Worm (Caenorhabditis elegans) whole organism, L3 larva: ENCODE measurements around the gene F38E11.6.

Experiments
- R02D3.7 ChIP-seq: fragments of 150-350 bp; optimal IDR thresholded peaks from 2 replicates; lab custom pipeline; 2014; ENCODE audit warnings: missing biosample characterization, missing genetic modification characterization
- aly-2 ChIP-seq: fragments of 150-350 bp; optimal IDR thresholded peaks from 2 replicates; lab custom pipeline; 2014; ENCODE audit warnings: missing biosample characterization, missing genetic modification characterization
- ama-1 ChIP-seq: fragments of 150-350 bp; optimal IDR thresholded peaks from 2 replicates; lab custom pipeline; 2018
- ceh-16 ChIP-seq: sonication (generic microtip); optimal IDR thresholded peaks from 2 replicates; lab custom pipeline; 2017; ENCODE audit warnings: missing biosample characterization, missing genetic modification characterization
- ceh-28 ChIP-seq: fragments of 150-350 bp; optimal IDR thresholded peaks from 2 replicates; lab custom pipeline; 2014; ENCODE audit warnings: missing biosample characterization, missing genetic modification reagents, missing genetic modification characterization
- ceh-9 ChIP-seq: sonication (generic microtip); optimal IDR thresholded peaks from 2 replicates; lab custom pipeline; 2018; ENCODE audit warnings: missing biosample characterization, missing genetic modification characterization
- daf-12 ChIP-seq: fragments of 150-350 bp; optimal IDR thresholded peaks from 2 replicates; lab custom pipeline; 2014; ENCODE audit warnings: missing biosample characterization, missing genetic modification reagents, missing genetic modification characterization
- egl-27 ChIP-seq: sonication (generic microtip); optimal IDR thresholded peaks from 4 replicates; lab custom pipeline; 2017; ENCODE audit warnings: missing biosample characterization, missing genetic modification reagents, missing genetic modification characterization
- egl-5 ChIP-seq: fragments of 150-350 bp; optimal IDR thresholded peaks from 2 replicates; lab custom pipeline; 2017; ENCODE audit warnings: missing biosample characterization, missing genetic modification reagents, missing genetic modification characterization, inconsistent platforms
- elt-1 ChIP-seq: fragments of 150-350 bp; optimal IDR thresholded peaks from 2 replicates; lab custom pipeline; 2014; ENCODE audit warnings: missing biosample characterization, missing genetic modification characterization
- elt-2 ChIP-seq: sonication (generic microtip); optimal IDR thresholded peaks from 2 replicates; lab custom pipeline; 2016; ENCODE audit warnings: missing genetic modification reagents, mild to moderate bottlenecking, missing genetic modification characterization, missing compliant biosample characterization
- elt-3 ChIP-seq, 3 experiments: fragments of 150-350 bp in 1 of 3; sonication (generic microtip) in 2 of 3; optimal IDR thresholded peaks; 2 replicates in 2 of 3; 4 replicates in 1 of 3; lab custom pipeline; 2014 to 2017; ENCODE audit warnings: missing biosample characterization in 3 of 3, missing genetic modification characterization in 3 of 3
- fkh-10 ChIP-seq: sonication (generic microtip); optimal IDR thresholded peaks from 2 replicates; lab custom pipeline; 2017; ENCODE audit warnings: missing biosample characterization, missing genetic modification reagents, missing genetic modification characterization
- fkh-2 ChIP-seq: fragments of 150-350 bp; optimal IDR thresholded peaks from 2 replicates; lab custom pipeline; 2014; ENCODE audit warnings: missing biosample characterization, missing genetic modification reagents, missing genetic modification characterization
- hmg-11 ChIP-seq: sonication (generic microtip); optimal IDR thresholded peaks from 2 replicates; lab custom pipeline; 2016; ENCODE audit warnings: missing genetic modification characterization, missing compliant biosample characterization
- lin-39 ChIP-seq: fragments of 150-350 bp; optimal IDR thresholded peaks from 2 replicates; lab custom pipeline; 2018; ENCODE audit warnings: missing biosample characterization, missing genetic modification reagents, missing genetic modification characterization
- lsy-12 ChIP-seq: sonication (generic microtip); optimal IDR thresholded peaks from 2 replicates; lab custom pipeline; 2016; ENCODE audit warnings: mild to moderate bottlenecking, missing genetic modification characterization, missing compliant biosample characterization
- mdl-1 ChIP-seq: fragments of 150-350 bp; optimal IDR thresholded peaks from 2 replicates; lab custom pipeline; 2014; ENCODE audit warnings: missing biosample characterization, missing genetic modification characterization
- mml-1 ChIP-seq: fragments of 150-350 bp; sonication (generic microtip); optimal IDR thresholded peaks from 3 replicates; lab custom pipeline; 2014; ENCODE audit warnings: missing biosample characterization, missing genetic modification characterization
- nfya-1 ChIP-seq: sonication (generic microtip); optimal IDR thresholded peaks from 2 replicates; lab custom pipeline; 2017; ENCODE audit warnings: missing genetic modification characterization, mild to moderate bottlenecking, missing compliant biosample characterization, antibody characterized with exemption, moderate library complexity; ENCODE audit not compliant: insufficient read depth
- nhr-11 ChIP-seq: fragments of 150-350 bp; optimal IDR thresholded peaks from 2 replicates; lab custom pipeline; 2014; ENCODE audit warnings: missing biosample characterization, missing genetic modification characterization
- nhr-23 ChIP-seq: fragments of 150-350 bp; optimal IDR thresholded peaks from 2 replicates; lab custom pipeline; 2014; ENCODE audit warnings: missing biosample characterization, missing genetic modification reagents, missing genetic modification characterization
- nhr-237 ChIP-seq: fragments of 150-350 bp; optimal IDR thresholded peaks from 2 replicates; lab custom pipeline; 2014; ENCODE audit warnings: missing biosample characterization, missing genetic modification characterization
- nhr-25 ChIP-seq: sonication (generic microtip); optimal IDR thresholded peaks from 2 replicates; lab custom pipeline; 2017; ENCODE audit warnings: missing biosample characterization, missing genetic modification characterization
- nhr-28 ChIP-seq: fragments of 150-350 bp; optimal IDR thresholded peaks from 2 replicates; lab custom pipeline; 2014; ENCODE audit warnings: missing biosample characterization, missing genetic modification characterization
- nhr-43 ChIP-seq: sonication (generic microtip); optimal IDR thresholded peaks from 2 replicates; lab custom pipeline; 2016; ENCODE audit warnings: mild to moderate bottlenecking, missing genetic modification characterization, missing compliant biosample characterization; ENCODE audit not compliant: poor library complexity, severe bottlenecking
- nhr-67 ChIP-seq: fragments of 150-350 bp; optimal IDR thresholded peaks from 2 replicates; lab custom pipeline; 2014; ENCODE audit warnings: missing biosample characterization, missing genetic modification characterization
- nhr-77 ChIP-seq: fragments of 150-350 bp; optimal IDR thresholded peaks from 2 replicates; lab custom pipeline; 2014; ENCODE audit warnings: missing biosample characterization, missing genetic modification characterization
- pha-4 ChIP-seq: fragments of 150-350 bp; optimal IDR thresholded peaks from 2 replicates; lab custom pipeline; 2014; ENCODE audit warnings: missing biosample characterization, missing genetic modification reagents, missing genetic modification characterization
- pqm-1 ChIP-seq: fragments of 150-350 bp; optimal IDR thresholded peaks from 2 replicates; lab custom pipeline; 2017; ENCODE audit warnings: missing biosample characterization, missing genetic modification characterization, inconsistent platforms
- sea-2 ChIP-seq: fragments of 150-350 bp; sonication (generic microtip); optimal IDR thresholded peaks from 4 replicates; lab custom pipeline; 2014; ENCODE audit warnings: missing biosample characterization, missing genetic modification reagents, missing genetic modification characterization
- skn-1 ChIP-seq: fragments of 150-350 bp; optimal IDR thresholded peaks from 2 replicates; lab custom pipeline; 2014; ENCODE audit warnings: missing biosample characterization, missing genetic modification characterization
- tbx-2 ChIP-seq: sonication (generic microtip); optimal IDR thresholded peaks from 2 replicates; lab custom pipeline; 2016; ENCODE audit warnings: mild to moderate bottlenecking, missing genetic modification characterization, missing compliant biosample characterization
- unc-39 ChIP-seq: sonication (generic microtip); optimal IDR thresholded peaks from 4 replicates; lab custom pipeline; 2017; ENCODE audit warnings: missing biosample characterization, missing genetic modification characterization
- unc-62 ChIP-seq: fragments of 150-350 bp; sonication (generic microtip); optimal IDR thresholded peaks from 4 replicates; lab custom pipeline; 2014; ENCODE audit warnings: missing biosample characterization, missing genetic modification reagents, missing genetic modification characterization
- zag-1 ChIP-seq: fragments of 150-350 bp; optimal IDR thresholded peaks from 2 replicates; lab custom pipeline; 2014; ENCODE audit warnings: missing biosample characterization, missing genetic modification characterization

The F38E11.6 gene

DNA sequence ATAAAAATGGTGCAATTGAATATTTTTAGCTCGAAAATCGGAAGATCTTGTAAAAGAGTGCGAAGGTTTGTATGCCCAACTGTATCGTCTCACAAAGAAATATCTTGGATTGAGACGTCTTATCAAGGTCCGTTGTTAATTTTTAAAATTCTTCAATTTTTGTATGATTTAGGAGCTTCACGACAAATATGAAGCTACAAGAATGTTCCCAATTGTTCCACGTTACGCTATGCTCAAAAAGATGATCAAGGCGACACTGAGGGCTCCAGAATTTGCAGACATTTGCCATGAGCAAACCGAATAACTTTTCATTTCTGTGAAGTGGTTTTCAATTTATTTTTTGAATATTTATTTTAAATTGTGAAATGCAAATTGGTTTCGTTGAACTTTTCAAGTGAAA lies 28.6 kb downstream of the F38E11.6 start:
- TF ChIP-seq elt-2: peak; percentile 50
- TF ChIP-seq hmg-11: no peak
- peak; percentile 60 for TF ChIP-seq nhr-25
- TF ChIP-seq pqm-1 (tag; lab: Kevin White, UChicago): peak; percentile 4
- no peak for TF ChIP-seq nhr-28 (tag; lab: Kevin White, UChicago)
- peak; percentile 63 for TF ChIP-seq lsy-12 (tag; lab: Kevin White, UChicago)
- no peak for TF ChIP-seq daf-12 (tag; lab: Kevin White, UChicago)
- TF ChIP-seq ama-1 (lab: Kevin White, UChicago): peak; percentile 96
- TF ChIP-seq nfya-1 (tag; lab: Kevin White, UChicago): peak; percentile 12
- peak; percentile 32 for TF ChIP-seq nhr-23 (tag; lab: Kevin White, UChicago)
- TF ChIP-seq nhr-43 (tag; lab: Kevin White, UChicago): peak; percentile 56
- TF ChIP-seq fkh-10 (GFP tag; lab: Kevin White, UChicago): no peak
- peak in 1 of 3 experiments; percentile 10 for TF ChIP-seq elt-3 (tag; optimal IDR thresholded peaks at IDR 0.05; lab: Kevin White, UChicago)
- TF ChIP-seq tbx-2 (tag; lab: Kevin White, UChicago): peak; percentile 40
- TF ChIP-seq, all 47 proteins: peak for 10

DNA sequence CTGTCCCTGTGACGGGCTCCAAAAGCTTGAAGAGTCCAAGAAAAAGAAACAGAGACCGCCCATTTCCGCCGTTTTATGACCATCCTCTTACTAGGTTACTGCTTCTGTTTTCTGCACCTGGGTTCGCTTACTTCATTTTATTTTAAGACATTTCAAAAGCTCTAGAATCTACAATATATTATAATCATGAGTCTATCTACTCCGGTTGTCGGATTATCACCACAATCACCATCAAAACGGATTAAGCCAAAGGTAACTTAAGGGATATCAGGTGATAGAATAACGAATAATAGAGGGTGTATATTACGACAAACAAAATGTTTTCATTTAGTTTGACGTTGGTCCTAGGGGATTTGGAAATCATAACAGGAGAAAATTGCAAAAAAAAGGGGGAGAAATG lies 35.0 kb downstream of the F38E11.6 start:
- TF ChIP-seq pqm-1 (tag; lab: Kevin White, UChicago) (no peak), unc-62 (GFP tag; lab: Kevin White, UChicago) (no peak), nfya-1 (tag; lab: Kevin White, UChicago) (no peak)

DNA sequence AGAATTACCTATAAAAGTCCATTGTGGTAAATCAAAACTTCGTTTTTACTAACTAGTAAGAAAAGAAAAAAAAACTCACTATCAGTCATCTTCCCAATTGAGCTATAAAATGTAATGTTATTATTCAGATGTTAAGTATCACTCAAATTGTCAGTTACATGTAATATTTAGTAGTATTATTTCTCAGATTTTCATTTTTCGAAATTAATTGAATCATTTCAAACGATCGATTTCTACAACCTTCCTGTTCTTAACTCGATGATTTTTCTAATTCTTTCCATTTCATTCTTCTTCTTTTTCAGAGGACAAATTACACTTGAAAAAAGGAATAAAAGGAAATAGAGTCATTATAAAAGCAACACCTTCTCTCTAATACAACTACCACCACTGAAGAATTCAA lies 39.4 kb downstream of the F38E11.6 start, which contains the start of gene F59B8.1:
F59B8.1 (plus strand) TSS at position 301 of the 400 bp plus-strand sequence.
- no peak for TF ChIP-seq elt-1 (tag; lab: Kevin White, UChicago)
- TF ChIP-seq egl-5 (tag; lab: Kevin White, UChicago): no peak
- no peak for TF ChIP-seq fkh-2
- no peak for TF ChIP-seq ceh-28 (tag; lab: Kevin White, UChicago)
- TF ChIP-seq ceh-9: no peak
- no peak for TF ChIP-seq nhr-67 (tag; lab: Kevin White, UChicago)
- no peak for TF ChIP-seq tbx-2 (tag; lab: Kevin White, UChicago)
- no peak for TF ChIP-seq unc-62 (GFP tag; lab: Kevin White, UChicago)
- TF ChIP-seq mdl-1 (tag; lab: Kevin White, UChicago): no peak
- no peak for TF ChIP-seq nhr-11 (tag; lab: Kevin White, UChicago)
- no peak for TF ChIP-seq ceh-16 (tag; lab: Kevin White, UChicago)
- no peak for TF ChIP-seq aly-2 (tag; lab: Kevin White, UChicago)
- TF ChIP-seq zag-1 (tag; lab: Kevin White, UChicago): no peak
- TF ChIP-seq pha-4 (tag; lab: Kevin White, UChicago): no peak
- TF ChIP-seq mml-1 (tag; lab: Kevin White, UChicago): no peak
- no peak for TF ChIP-seq ama-1 (lab: Kevin White, UChicago)
- TF ChIP-seq egl-27 (tag; lab: Kevin White, UChicago): no peak
- TF ChIP-seq skn-1: no peak
- TF ChIP-seq lin-39 (tag; lab: Kevin White, UChicago): no peak

- no peak for TF ChIP-seq fkh-2
- no peak for TF ChIP-seq unc-39
- no peak for TF ChIP-seq sea-2 (GFP tag; lab: Kevin White, UChicago)
- TF ChIP-seq lin-39 (tag; lab: Kevin White, UChicago): no peak
- no peak for TF ChIP-seq R02D3.7 (tag; lab: Kevin White, UChicago)
- TF ChIP-seq elt-3 (tag; optimal IDR thresholded peaks at IDR 0.05; lab: Kevin White, UChicago): no peak
- TF ChIP-seq nhr-237 (tag; lab: Kevin White, UChicago): no peak
- no peak for TF ChIP-seq aly-2 (tag; lab: Kevin White, UChicago)
- no peak for TF ChIP-seq nhr-77
- TF ChIP-seq nhr-25: no peak
- TF ChIP-seq ceh-28 (tag; lab: Kevin White, UChicago): no peak
- TF ChIP-seq ama-1 (lab: Kevin White, UChicago): no peak
- no peak for TF ChIP-seq skn-1
- no peak for TF ChIP-seq unc-62 (GFP tag; lab: Kevin White, UChicago)
- TF ChIP-seq egl-5 (tag; lab: Kevin White, UChicago): no peak
- no peak for TF ChIP-seq pqm-1 (tag; lab: Kevin White, UChicago)
These were observed 44.2 kb downstream of the F38E11.6 start, which contains the start of gene srxa-2 for ce11 chrIV:9423095-9423494. Gene srxa-2 (plus strand): TSS chrIV:9423395.
